Fruit fly (Drosophila melanogaster) whole organism, embryonic: ENCODE data around the gene put.
A peak's percentile ranks its signal among the peaks of the same experiment; 100 is the strongest.

Experiments
- Atf-2 ChIP-seq: fragments of 200-800 bp; sonication (Bioruptor generic); optimal IDR thresholded peaks from 2 replicates; lab custom pipeline; 2016; ENCODE audit warnings: missing biosample characterization, missing genetic modification characterization
- Atf3 ChIP-seq: fragments of 200-800 bp; sonication (Bioruptor generic); optimal IDR thresholded peaks from 3 replicates; lab custom pipeline; 2016; ENCODE audit warnings: missing biosample characterization, missing genetic modification characterization
- Bdp1 ChIP-seq: fragments of 200-800 bp; sonication (Bioruptor generic); optimal IDR thresholded peaks from 3 replicates; lab custom pipeline; 2016; ENCODE audit warnings: missing biosample characterization, missing genetic modification characterization
- CG11247 ChIP-seq: fragments of 200-800 bp; sonication (Bioruptor generic); IDR thresholded peaks from 2 replicates; pipeline ENCODE4 v1.3.6; 2022; ENCODE audit warnings: missing biosample characterization, missing genetic modification characterization
- CG11560 ChIP-seq: fragments of 200-800 bp; sonication (Bioruptor generic); IDR thresholded peaks from 3 replicates; pipeline ENCODE4 v1.3.6; 2022; ENCODE audit warnings: missing biosample characterization, missing genetic modification characterization
- CG12071 ChIP-seq: fragments of 200-800 bp; sonication (Bioruptor generic); optimal IDR thresholded peaks from 3 replicates; lab custom pipeline; 2018; ENCODE audit warnings: missing biosample characterization, mild to moderate bottlenecking, missing genetic modification characterization
- CG15011 ChIP-seq: fragments of 200-800 bp; sonication (Bioruptor generic); optimal IDR thresholded peaks from 3 replicates; lab custom pipeline; 2018; ENCODE audit warnings: missing biosample characterization, mild to moderate bottlenecking, missing genetic modification characterization
- CG17385 ChIP-seq: fragments of 200-800 bp; sonication (Bioruptor generic); optimal IDR thresholded peaks from 3 replicates; lab custom pipeline; 2018; ENCODE audit warnings: missing biosample characterization, mild to moderate bottlenecking, missing genetic modification characterization
- CG17829 ChIP-seq: fragments of 200-800 bp; optimal IDR thresholded peaks from 2 replicates; lab custom pipeline; 2019; ENCODE audit warnings: missing biosample characterization, mild to moderate bottlenecking, missing genetic modification characterization, moderate library complexity
- CG32767 ChIP-seq: fragments of 200-800 bp; sonication (Bioruptor generic); IDR thresholded peaks from 2 replicates; pipeline ENCODE4 v1.3.6; 2022; ENCODE audit warnings: missing biosample characterization, missing genetic modification characterization
- CG4424 ChIP-seq: fragments of 200-800 bp; sonication (Bioruptor generic); optimal IDR thresholded peaks from 3 replicates; lab custom pipeline; 2016; ENCODE audit warnings: missing biosample characterization, missing genetic modification characterization
- CG4730 ChIP-seq: fragments of 200-800 bp; sonication (Bioruptor generic); IDR thresholded peaks from 2 replicates; pipeline ENCODE4 v1.3.6; 2022; ENCODE audit warnings: missing biosample characterization, missing genetic modification characterization
- CG6791 ChIP-seq: fragments of 200-800 bp; sonication (Bioruptor generic); IDR thresholded peaks from 3 replicates; pipeline ENCODE4 v1.3.6; 2022; ENCODE audit warnings: missing biosample characterization, missing genetic modification characterization; ENCODE audit not compliant: partially characterized antibody
- CG6813 ChIP-seq: fragments of 200-800 bp; sonication (Bioruptor generic); optimal IDR thresholded peaks from 2 replicates; lab custom pipeline; 2017; ENCODE audit warnings: missing biosample characterization, missing genetic modification characterization, mild to moderate bottlenecking, moderate library complexity, missing genetic modification reagents
- CG7745 ChIP-seq: fragments of 200-800 bp; sonication (Bioruptor generic); optimal IDR thresholded peaks from 2 replicates; lab custom pipeline; 2018; ENCODE audit warnings: missing biosample characterization, mild to moderate bottlenecking, missing genetic modification characterization, moderate library complexity
- CG7786 ChIP-seq: fragments of 200-800 bp; sonication (Bioruptor generic); optimal IDR thresholded peaks from 2 replicates; lab custom pipeline; 2016; ENCODE audit warnings: missing biosample characterization, missing genetic modification characterization
- CG9727 ChIP-seq: fragments of 200-800 bp; sonication (Bioruptor generic); optimal IDR thresholded peaks from 3 replicates; lab custom pipeline; 2017; ENCODE audit warnings: missing biosample characterization, mild to moderate bottlenecking, missing genetic modification characterization
- CG9817 ChIP-seq: fragments of 200-800 bp; sonication (Bioruptor generic); optimal IDR thresholded peaks from 2 replicates; lab custom pipeline; 2018; ENCODE audit warnings: missing biosample characterization, mild to moderate bottlenecking, missing genetic modification characterization, moderate library complexity
- CG9932 ChIP-seq: fragments of 200-800 bp; sonication (Bioruptor generic); IDR thresholded peaks from 2 replicates; pipeline ENCODE4 v1.3.6; 2022; ENCODE audit warnings: missing biosample characterization, missing genetic modification characterization
- CoRest ChIP-seq: fragments of 200-800 bp; sonication (Bioruptor generic); optimal IDR thresholded peaks from 3 replicates; lab custom pipeline; 2018; ENCODE audit warnings: missing biosample characterization, mild to moderate bottlenecking, missing genetic modification characterization, moderate library complexity
- CrebB ChIP-seq: fragments of 200-800 bp; sonication (Bioruptor generic); optimal IDR thresholded peaks from 3 replicates; lab custom pipeline; 2018; ENCODE audit warnings: missing biosample characterization, mild to moderate bottlenecking, missing genetic modification characterization
- D19B ChIP-seq: fragments of 200-800 bp; sonication (Bioruptor generic); optimal IDR thresholded peaks from 2 replicates; lab custom pipeline; 2017; ENCODE audit warnings: missing biosample characterization, mild to moderate bottlenecking, missing genetic modification characterization
- Dad ChIP-seq: fragments of 200-800 bp; sonication (Bioruptor generic); optimal IDR thresholded peaks from 3 replicates; lab custom pipeline; 2016; ENCODE audit warnings: missing biosample characterization, missing genetic modification characterization
- Dll ChIP-seq: fragments of 200-800 bp; sonication (Bioruptor generic); IDR thresholded peaks from 4 replicates; pipeline ENCODE4 v1.3.6; 2022; ENCODE audit warnings: missing biosample characterization, missing genetic modification characterization; ENCODE audit not compliant: partially characterized antibody
- H2.0 ChIP-seq: fragments of 200-800 bp; sonication (Bioruptor generic); IDR thresholded peaks from 2 replicates; pipeline ENCODE4 v1.3.6; 2022; ENCODE audit warnings: missing biosample characterization, missing genetic modification characterization
- HmgD ChIP-seq: fragments of 200-800 bp; sonication (Bioruptor generic); optimal IDR thresholded peaks from 3 replicates; lab custom pipeline; 2016; ENCODE audit warnings: missing biosample characterization, missing genetic modification characterization
- Lpt ChIP-seq: fragments of >200 bp; optimal IDR thresholded peaks from 2 replicates; lab custom pipeline; 2018; ENCODE audit warnings: missing biosample characterization, missing genetic modification characterization
- MESR4 ChIP-seq: fragments of 200-800 bp; sonication (Bioruptor generic); optimal IDR thresholded peaks from 2 replicates; lab custom pipeline; 2018; ENCODE audit warnings: missing biosample characterization, mild to moderate bottlenecking, missing genetic modification characterization, moderate library complexity
- Mad ChIP-seq: fragments of 200-800 bp; sonication (Bioruptor generic); optimal IDR thresholded peaks from 2 replicates; lab custom pipeline; 2016; ENCODE audit warnings: missing biosample characterization, missing genetic modification characterization
- Rx ChIP-seq: fragments of 200-800 bp; sonication (Bioruptor generic); IDR thresholded peaks from 2 replicates; pipeline ENCODE4 v1.3.6; 2022; ENCODE audit warnings: missing biosample characterization, missing genetic modification characterization
- Stat92E ChIP-seq, 3 experiments: fragments of >200 bp in 2 of 3; fragments of 200-800 bp in 1 of 3; sonication (Bioruptor generic) in 1 of 3; optimal IDR thresholded peaks; 2 replicates each; lab custom pipeline; 2017 to 2019; ENCODE audit warnings: missing biosample characterization in 3 of 3, missing genetic modification characterization in 3 of 3, mild to moderate bottlenecking in 1 of 3, moderate library complexity in 1 of 3
- Trl ChIP-seq, 3 experiments: fragments of >200 bp in 2 of 3; fragments of 200-800 bp in 1 of 3; sonication (Bioruptor generic) in 1 of 3; optimal IDR thresholded peaks; 2 replicates in 1 of 3; 3 replicates in 2 of 3; lab custom pipeline; 2016 to 2017; ENCODE audit warnings: missing biosample characterization in 1 of 3, missing genetic modification characterization in 1 of 3
- croc ChIP-seq: fragments of 200-800 bp; sonication (Bioruptor generic); conservative IDR thresholded peaks from 3 replicates; pipeline ENCODE4 v1.3.6; 2022; ENCODE audit warnings: missing biosample characterization, missing genetic modification characterization
- crol ChIP-seq: fragments of 200-800 bp; sonication (Bioruptor generic); IDR thresholded peaks from 2 replicates; pipeline ENCODE4 v1.3.6; 2022; ENCODE audit warnings: missing biosample characterization, missing genetic modification characterization
- disco-r ChIP-seq: fragments of 200-800 bp; sonication (Bioruptor generic); optimal IDR thresholded peaks from 2 replicates; lab custom pipeline; 2016; ENCODE audit warnings: missing biosample characterization, missing genetic modification characterization
- fru ChIP-seq: fragments of >200 bp; optimal IDR thresholded peaks from 2 replicates; lab custom pipeline; 2017
- lab ChIP-seq: fragments of 200-800 bp; sonication (Bioruptor generic); optimal IDR thresholded peaks from 3 replicates; lab custom pipeline; 2017; ENCODE audit warnings: missing biosample characterization, missing genetic modification characterization, mild to moderate bottlenecking, moderate library complexity, missing genetic modification reagents
- lola ChIP-seq, 3 experiments: fragments of >200 bp in 2 of 3; fragments of 200-800 bp in 1 of 3; sonication (Bioruptor generic) in 1 of 3; optimal IDR thresholded peaks; 2 replicates each; lab custom pipeline; 2017 to 2019; ENCODE audit warnings: missing biosample characterization in 3 of 3, missing genetic modification characterization in 3 of 3, mild to moderate bottlenecking in 1 of 3, moderate library complexity in 1 of 3
- nmo ChIP-seq: fragments of 200-800 bp; sonication (Bioruptor generic); optimal IDR thresholded peaks from 2 replicates; lab custom pipeline; 2018; ENCODE audit warnings: missing biosample characterization, mild to moderate bottlenecking, missing genetic modification characterization, moderate library complexity
- pan ChIP-seq, 4 experiments: fragments of >200 bp in 3 of 4; fragments of 200-800 bp in 1 of 4; sonication (Bioruptor generic) in 1 of 4; optimal IDR thresholded peaks in 3 of 4; IDR thresholded peaks in 1 of 4; 2 replicates each; pipeline versions ENCODE4 v1.3.6 to Lab custom; 2017 to 2022; ENCODE audit warnings: missing biosample characterization in 2 of 4, missing genetic modification characterization in 2 of 4, mixed read lengths in 1 of 4
- psq ChIP-seq: fragments of 200-800 bp; sonication (Bioruptor generic); optimal IDR thresholded peaks from 2 replicates; lab custom pipeline; 2017; ENCODE audit warnings: missing biosample characterization, missing genetic modification characterization
- sens ChIP-seq: fragments of 200-800 bp; sonication (Bioruptor generic); peaks from one replicate; lab custom pipeline; 2016; ENCODE audit warnings: missing biosample characterization, missing genetic modification characterization
- sim ChIP-seq: fragments of 200-800 bp; sonication (Bioruptor generic); IDR thresholded peaks from 2 replicates; pipeline ENCODE4 v1.3.6; 2022; ENCODE audit warnings: missing biosample characterization, missing genetic modification characterization
- so ChIP-seq: fragments of 200-800 bp; sonication (Bioruptor generic); IDR thresholded peaks from 3 replicates; pipeline ENCODE4 v1.3.6; 2022; ENCODE audit warnings: missing biosample characterization, missing genetic modification characterization
- tgo ChIP-seq: fragments of 200-800 bp; sonication (Bioruptor generic); IDR thresholded peaks from 3 replicates; pipeline ENCODE4 v1.3.6; 2022; ENCODE audit warnings: missing biosample characterization, missing genetic modification characterization
- tin ChIP-seq: fragments of 200-800 bp; sonication (Bioruptor generic); optimal IDR thresholded peaks from 3 replicates; lab custom pipeline; 2016; ENCODE audit warnings: missing biosample characterization, missing genetic modification characterization
- trh ChIP-seq: fragments of 200-800 bp; sonication (Bioruptor generic); optimal IDR thresholded peaks from 2 replicates; lab custom pipeline; 2016; ENCODE audit warnings: missing biosample characterization, missing genetic modification characterization
- unpg ChIP-seq: fragments of 200-800 bp; sonication (Bioruptor generic); optimal IDR thresholded peaks from 3 replicates; lab custom pipeline; 2018; ENCODE audit warnings: missing biosample characterization, mild to moderate bottlenecking, missing genetic modification characterization, moderate library complexity
- zen ChIP-seq: fragments of 200-800 bp; sonication (Bioruptor generic); optimal IDR thresholded peaks from 3 replicates; lab custom pipeline; 2018; ENCODE audit warnings: missing biosample characterization, mild to moderate bottlenecking, missing genetic modification characterization, moderate library complexity

The put gene

dm6 chr3R:14569411-14570107 lies 55.9 kb downstream of the put start, which contains the start of gene Cys (continued):
- TF ChIP-seq CG17829 (tag; lab: Kevin White, UChicago), result peak; percentile 1
- TF ChIP-seq Bdp1, result no peak
- TF ChIP-seq lab (GFP tag; lab: Kevin White, UChicago), result peak; percentile 1
- TF ChIP-seq disco-r (GFP tag; lab: Kevin White, UChicago), result no peak
- TF ChIP-seq CrebB (tag; lab: Kevin White, UChicago), result peak; percentile 36
- TF ChIP-seq CG12071 (GFP tag; lab: Kevin White, UChicago), result peak; percentile 5
- TF ChIP-seq CG11560, result no peak
- TF ChIP-seq sim (GFP tag; lab: Robert Waterston, UW), result 0 out of 2 replicates have a peak, but pooled peaks have one; percentile 22
- TF ChIP-seq CG4424 (GFP tag; lab: Kevin White, UChicago), result no peak
- no peak for TF ChIP-seq H2.0
- TF ChIP-seq Lpt (GFP tag; lab: Kevin White, UChicago), result no peak
- TF ChIP-seq Atf-2, result no peak
- no peak for TF ChIP-seq tgo (GFP tag; lab: Robert Waterston, UW)
- no peak for TF ChIP-seq Dll (GFP tag; lab: Robert Waterston, UW)
- peak; percentile 17 for TF ChIP-seq CG7786 (GFP tag; lab: Kevin White, UChicago)
- TF ChIP-seq Trl (optimal IDR thresholded peaks at IDR 0.05; lab: Kevin White, UChicago), result peak; percentile 18 to 43
- peak; percentile 51 for TF ChIP-seq Trl (GFP tag; optimal IDR thresholded peaks at IDR 0.05; lab: Kevin White, UChicago)
- no peak for TF ChIP-seq pan (optimal IDR thresholded peaks at IDR 0.05; lab: Kevin White, UChicago)
- TF ChIP-seq pan (GFP tag; optimal IDR thresholded peaks at IDR 0.05 in 1 of 2, IDR thresholded peaks at IDR 0.05 in 1 of 2), result peak in 1 of 2 experiments; percentile 26
- TF ChIP-seq CG9817 (tag; lab: Kevin White, UChicago), result no peak
- no peak for TF ChIP-seq crol (GFP tag; lab: Robert Waterston, UW)
- peak; percentile 54 for TF ChIP-seq zen (tag; lab: Kevin White, UChicago)
- TF ChIP-seq MESR4 (GFP tag; lab: Kevin White, UChicago), result peak; percentile 26
- peak; percentile 23 for TF ChIP-seq CG17385 (GFP tag; lab: Kevin White, UChicago)
- TF ChIP-seq psq (GFP tag; lab: Kevin White, UChicago), result no peak
- TF ChIP-seq CG15011 (GFP tag; lab: Kevin White, UChicago), result no peak
- no peak for TF ChIP-seq fru (lab: Kevin White, UChicago)
- peak; percentile 27 for TF ChIP-seq CG6813 (GFP tag; lab: Kevin White, UChicago)
- no peak for TF ChIP-seq CG4730 (GFP tag; lab: Robert Waterston, UW)
- no peak for TF ChIP-seq Rx
- TF ChIP-seq Dad (GFP tag; lab: Kevin White, UChicago), result no peak
- TF ChIP-seq CG9727 (GFP tag; lab: Kevin White, UChicago), result peak; percentile 7
- TF ChIP-seq D19B, result peak; percentile 27
- TF ChIP-seq croc (GFP tag; lab: Robert Waterston, UW), result no peak
- no peak for TF ChIP-seq Stat92E (GFP tag; optimal IDR thresholded peaks at IDR 0.05; lab: Kevin White, UChicago)
- peak; percentile 19 for TF ChIP-seq unpg (GFP tag; lab: Kevin White, UChicago)
- TF ChIP-seq CG6791 (GFP tag; lab: Robert Waterston, UW), result peak; percentile 46; the same call in 1 of the 3 replicates
- TF ChIP-seq CoRest (tag; lab: Kevin White, UChicago), result peak; percentile 37
- TF ChIP-seq trh (GFP tag; lab: Kevin White, UChicago), result no peak
- no peak for TF ChIP-seq HmgD
- TF ChIP-seq CG32767 (GFP tag; lab: Robert Waterston, UW), result 0 out of 2 replicates have a peak, but pooled peaks have one; percentile 15
- no peak for TF ChIP-seq Atf3
- TF ChIP-seq lola (GFP tag; optimal IDR thresholded peaks at IDR 0.05; lab: Kevin White, UChicago), result peak in 1 of 3 experiments; percentile 11
- no peak for TF ChIP-seq CG11247
- no peak for TF ChIP-seq Mad (GFP tag; lab: Kevin White, UChicago)
- TF ChIP-seq CG7745, result no peak
- TF ChIP-seq sens (GFP tag; lab: Kevin White, UChicago), result peak; percentile 80
- no peak for TF ChIP-seq so (GFP tag; lab: Robert Waterston, UW)
- no peak for TF ChIP-seq tin (GFP tag; lab: Kevin White, UChicago)
- TF ChIP-seq nmo, result peak; percentile 19
- peak; percentile 33; the same call in 1 of the 2 replicates for TF ChIP-seq CG9932 (GFP tag; lab: Robert Waterston, UW)
